Worm (Caenorhabditis elegans) whole organism, L1 larva: ENCODE data around the gene Y82E9BR.14.

Source experiments
- C16A3.4 ChIP-seq: fragments of 150-350 bp; optimal IDR thresholded peaks from 2 replicates; lab custom pipeline; 2014; ENCODE audit warnings: missing biosample characterization, missing genetic modification characterization
- C34B4.2 ChIP-seq: sonication (generic microtip); optimal IDR thresholded peaks from 2 replicates; lab custom pipeline; 2017; ENCODE audit warnings: mild to moderate bottlenecking, missing genetic modification characterization, missing compliant biosample characterization
- Y116A8C.19 ChIP-seq: sonication (generic microtip); optimal IDR thresholded peaks from 2 replicates; lab custom pipeline; 2016; ENCODE audit warnings: missing compliant biosample characterization, missing genetic modification characterization, borderline replicate concordance
- alr-1 ChIP-seq: fragments of 200-800 bp; sonication (Bioruptor generic); optimal IDR thresholded peaks from 2 replicates; lab custom pipeline; 2018; ENCODE audit warnings: borderline replicate concordance, mild to moderate bottlenecking, missing genetic modification characterization, missing compliant biosample characterization
- blmp-1 ChIP-seq: fragments of 150-350 bp; optimal IDR thresholded peaks from 2 replicates; lab custom pipeline; 2014; ENCODE audit warnings: missing biosample characterization, missing genetic modification characterization
- ceh-8 ChIP-seq: fragments of 200-800 bp; sonication (Bioruptor generic); optimal IDR thresholded peaks from 2 replicates; lab custom pipeline; 2018; ENCODE audit warnings: mild to moderate bottlenecking, missing genetic modification characterization, moderate library complexity, missing compliant biosample characterization
- ceh-82 ChIP-seq, 3 experiments: fragments of 150-350 bp in 1 of 3; sonication (generic microtip) in 2 of 3; optimal IDR thresholded peaks; 2 replicates each; lab custom pipeline; 2014 to 2017; ENCODE audit warnings: missing biosample characterization in 3 of 3, missing genetic modification characterization in 3 of 3
- ceh-88 ChIP-seq: fragments of 200-800 bp; sonication (Bioruptor generic); IDR thresholded peaks from 2 replicates; pipeline ENCODE4 v1.3.6; 2022; ENCODE audit warnings: missing genetic modification characterization, missing compliant biosample characterization
- ces-1 ChIP-seq: fragments of 150-350 bp; optimal IDR thresholded peaks from 2 replicates; lab custom pipeline; 2014; ENCODE audit warnings: missing biosample characterization, missing genetic modification reagents, missing genetic modification characterization
- egl-27 ChIP-seq, 2 experiments: fragments of 150-350 bp in 1 of 2; sonication (generic microtip); optimal IDR thresholded peaks; 3 replicates each; lab custom pipeline; 2017 to 2018; ENCODE audit warnings: missing biosample characterization in 2 of 2, missing genetic modification characterization in 2 of 2, missing genetic modification reagents in 2 of 2
- elt-3 ChIP-seq, 6 experiments: fragments of 150-350 bp in 1 of 6; sonication (generic microtip); optimal IDR thresholded peaks; 2 replicates each; lab custom pipeline; 2017 to 2018; ENCODE audit warnings: missing biosample characterization in 6 of 6, missing genetic modification characterization in 6 of 6, inconsistent platforms in 1 of 6
- fkh-4 ChIP-seq: sonication (generic microtip); optimal IDR thresholded peaks from 2 replicates; lab custom pipeline; 2016; ENCODE audit warnings: missing compliant biosample characterization, missing genetic modification characterization, borderline replicate concordance
- hlh-4 ChIP-seq: sonication (generic microtip); optimal IDR thresholded peaks from 2 replicates; lab custom pipeline; 2016; ENCODE audit warnings: mild to moderate bottlenecking, missing genetic modification characterization, missing compliant biosample characterization
- irx-1 ChIP-seq: sonication (generic microtip); optimal IDR thresholded peaks from 2 replicates; lab custom pipeline; 2016; ENCODE audit warnings: missing genetic modification characterization, missing compliant biosample characterization
- isw-1 ChIP-seq: fragments of 200-800 bp; sonication (Bioruptor generic); IDR thresholded peaks from 2 replicates; pipeline ENCODE4 v1.3.6; 2022; ENCODE audit warnings: missing genetic modification characterization, missing compliant biosample characterization
- lin-15B ChIP-seq: fragments of 150-350 bp; sonication (generic microtip); optimal IDR thresholded peaks from 3 replicates; lab custom pipeline; 2014; ENCODE audit warnings: missing biosample characterization, missing genetic modification characterization
- lin-35 ChIP-seq, 2 experiments: fragments of 150-350 bp; optimal IDR thresholded peaks; 2 replicates each; lab custom pipeline; 2014; ENCODE audit warnings: missing biosample characterization in 2 of 2, missing genetic modification characterization in 2 of 2, missing genetic modification reagents in 2 of 2
- lir-3 ChIP-seq: sonication (generic microtip); optimal IDR thresholded peaks from 2 replicates; lab custom pipeline; 2016; ENCODE audit warnings: mild to moderate bottlenecking, missing genetic modification characterization, moderate library complexity, missing compliant biosample characterization; ENCODE audit not compliant: poor library complexity
- mdl-1 ChIP-seq, 2 experiments: fragments of 150-350 bp; optimal IDR thresholded peaks; 2 replicates each; lab custom pipeline; 2014 to 2017; ENCODE audit warnings: missing biosample characterization in 2 of 2, missing genetic modification characterization in 2 of 2, inconsistent platforms in 1 of 2
- nhr-11 ChIP-seq: fragments of 150-350 bp; optimal IDR thresholded peaks from 2 replicates; lab custom pipeline; 2014; ENCODE audit warnings: missing biosample characterization, missing genetic modification characterization
- nhr-71 ChIP-seq: sonication (generic microtip); optimal IDR thresholded peaks from 2 replicates; lab custom pipeline; 2016; ENCODE audit warnings: mild to moderate bottlenecking, missing genetic modification characterization, moderate library complexity, missing compliant biosample characterization
- nhr-76 ChIP-seq: sonication (generic microtip); optimal IDR thresholded peaks from 2 replicates; lab custom pipeline; 2017; ENCODE audit warnings: missing biosample characterization, missing genetic modification characterization
- nhr-77 ChIP-seq: fragments of 150-350 bp; optimal IDR thresholded peaks from 2 replicates; lab custom pipeline; 2014; ENCODE audit warnings: missing biosample characterization, missing genetic modification characterization
- nhr-84 ChIP-seq: sonication (generic microtip); optimal IDR thresholded peaks from 2 replicates; lab custom pipeline; 2017; ENCODE audit warnings: missing biosample characterization, missing genetic modification characterization
- nhr-85 ChIP-seq: sonication (generic microtip); peaks from one replicate; lab custom pipeline; 2016; ENCODE audit warnings: missing genetic modification characterization, inconsistent platforms, missing compliant biosample characterization
- pag-3 ChIP-seq: sonication (generic microtip); optimal IDR thresholded peaks from 2 replicates; lab custom pipeline; 2017; ENCODE audit warnings: missing genetic modification characterization, mild to moderate bottlenecking, missing compliant biosample characterization, antibody characterized with exemption, borderline replicate concordance; ENCODE audit not compliant: insufficient read depth
- pqm-1 ChIP-seq: sonication (generic microtip); optimal IDR thresholded peaks from 3 replicates; lab custom pipeline; 2017; ENCODE audit warnings: missing biosample characterization, missing genetic modification characterization
- rnt-1 ChIP-seq: sonication (generic microtip); optimal IDR thresholded peaks from 2 replicates; lab custom pipeline; 2016; ENCODE audit warnings: mild to moderate bottlenecking, missing genetic modification characterization, moderate library complexity, missing compliant biosample characterization
- skn-1 ChIP-seq: fragments of 150-350 bp; optimal IDR thresholded peaks from 2 replicates; lab custom pipeline; 2014; ENCODE audit warnings: missing biosample characterization, missing genetic modification characterization
- sox-4 ChIP-seq: sonication (generic microtip); optimal IDR thresholded peaks from 2 replicates; lab custom pipeline; 2016; ENCODE audit warnings: missing genetic modification characterization, missing compliant biosample characterization
- sup-37 ChIP-seq: fragments of 200-800 bp; sonication (Bioruptor generic); optimal IDR thresholded peaks from 2 replicates; lab custom pipeline; 2018; ENCODE audit warnings: mild to moderate bottlenecking, missing genetic modification characterization, missing compliant biosample characterization
- unc-130 ChIP-seq: fragments of 150-350 bp; optimal IDR thresholded peaks from 2 replicates; lab custom pipeline; 2017; ENCODE audit warnings: missing biosample characterization, missing genetic modification characterization, inconsistent platforms
- unc-62 ChIP-seq: fragments of 150-350 bp; optimal IDR thresholded peaks from 2 replicates; lab custom pipeline; 2014; ENCODE audit warnings: missing biosample characterization, missing genetic modification reagents, missing genetic modification characterization
- unc-86 ChIP-seq: sonication (generic microtip); optimal IDR thresholded peaks from 2 replicates; lab custom pipeline; 2016; ENCODE audit warnings: missing genetic modification characterization, missing compliant biosample characterization
- vab-15 ChIP-seq: sonication (generic microtip); optimal IDR thresholded peaks from 2 replicates; lab custom pipeline; 2017; ENCODE audit warnings: missing genotype, mild to moderate bottlenecking, missing genetic modification characterization, missing compliant biosample characterization

Gene Y82E9BR.14

DNA sequence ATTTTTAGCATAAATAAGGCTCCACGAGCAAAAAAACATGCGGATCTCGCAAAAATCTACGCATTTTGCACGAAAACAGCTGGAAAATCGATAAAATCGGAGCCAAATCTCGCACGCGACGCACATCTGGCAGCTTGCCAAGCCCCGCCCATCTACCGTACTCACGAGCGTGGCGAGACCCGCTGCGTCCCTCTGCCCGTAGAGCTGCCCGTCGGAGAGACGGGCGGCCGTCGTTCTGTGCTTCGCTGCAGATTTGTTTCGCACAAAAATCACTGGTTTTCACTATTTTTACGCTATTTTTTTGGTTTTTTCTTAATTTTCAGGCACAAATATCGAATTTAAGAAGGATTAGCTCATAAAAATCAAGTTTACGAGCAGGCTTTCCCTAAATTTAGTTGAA lies 4.8 kb upstream of the Y82E9BR.14 start (continued):
- TF ChIP-seq pag-3 (tag; lab: Kevin White, UChicago) (no peak), sox-4 (tag; lab: Kevin White, UChicago) (peak; percentile 48), unc-62 (no peak), Y116A8C.19 (tag; lab: Kevin White, UChicago) (no peak), hlh-4 (tag; lab: Kevin White, UChicago) (no peak), mdl-1 (tag; optimal IDR thresholded peaks at IDR 0.05; lab: Kevin White, UChicago) (peak in 1 of 2 experiments; percentile 89), ces-1 (no peak), irx-1 (tag; lab: Kevin White, UChicago) (peak; percentile 69), lir-3 (tag; lab: Kevin White, UChicago) (no peak), ceh-82 (tag; optimal IDR thresholded peaks at IDR 0.05; lab: Kevin White, UChicago) (peak; percentile 85 to 97 (median 86)), unc-86 (peak; percentile 83), nhr-85 (tag; lab: Kevin White, UChicago) (peak; percentile 93), vab-15 (tag; lab: Kevin White, UChicago) (peak; percentile 33), C34B4.2 (tag; lab: Kevin White, UChicago) (peak; percentile 96), nhr-71 (tag; lab: Kevin White, UChicago) (peak; percentile 93), nhr-77 (tag; lab: Kevin White, UChicago) (peak; percentile 79), rnt-1 (tag; lab: Kevin White, UChicago) (no peak), elt-3 (tag; optimal IDR thresholded peaks at IDR 0.05; lab: Kevin White, UChicago) (peak in 3 of 6 experiments; percentile 61 to 70 (median 69)), nhr-84 (no peak), sup-37 (GFP tag; lab: Kevin White, UChicago) (peak; percentile 72), fkh-4 (peak; percentile 28), unc-130 (tag; lab: Kevin White, UChicago) (peak; percentile 70), egl-27 (tag; optimal IDR thresholded peaks at IDR 0.05; lab: Kevin White, UChicago) (no peak), nhr-76 (tag; lab: Kevin White, UChicago) (no peak), C16A3.4 (tag; lab: Kevin White, UChicago) (peak; percentile 87), nhr-11 (tag; lab: Kevin White, UChicago) (no peak), skn-1 (peak; percentile 87)

DNA sequence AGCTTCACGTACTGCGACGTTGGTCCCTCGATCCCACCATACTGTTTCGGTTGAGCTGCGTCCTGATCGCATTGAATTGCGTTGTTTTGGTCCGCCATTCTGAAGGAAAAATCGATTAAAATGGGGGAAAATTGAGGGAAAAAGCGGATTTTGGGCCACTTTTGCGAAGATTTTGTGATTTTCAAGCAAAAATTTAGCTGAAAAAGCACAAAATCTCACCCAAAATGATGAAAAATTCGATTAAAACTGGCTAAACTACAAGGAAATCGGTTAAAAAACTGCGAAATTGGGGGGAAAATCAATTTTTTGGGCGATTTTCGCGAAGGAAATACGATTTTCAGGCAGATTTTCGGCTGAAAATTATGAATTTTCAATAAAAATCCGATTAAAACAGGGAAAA lies 3.2 kb upstream of the Y82E9BR.14 start, which contains the start of gene elc-1:
Gene elc-1, minus strand, starts transcription at position 101 of the 400 bp plus-strand sequence.
- no peak for TF ChIP-seq ces-1
- no peak for TF ChIP-seq pqm-1 (tag; lab: Kevin White, UChicago)
- TF ChIP-seq nhr-71 (tag; lab: Kevin White, UChicago), result no peak
- no peak for TF ChIP-seq ceh-88 (GFP tag; lab: Robert Waterston, UW)

DNA sequence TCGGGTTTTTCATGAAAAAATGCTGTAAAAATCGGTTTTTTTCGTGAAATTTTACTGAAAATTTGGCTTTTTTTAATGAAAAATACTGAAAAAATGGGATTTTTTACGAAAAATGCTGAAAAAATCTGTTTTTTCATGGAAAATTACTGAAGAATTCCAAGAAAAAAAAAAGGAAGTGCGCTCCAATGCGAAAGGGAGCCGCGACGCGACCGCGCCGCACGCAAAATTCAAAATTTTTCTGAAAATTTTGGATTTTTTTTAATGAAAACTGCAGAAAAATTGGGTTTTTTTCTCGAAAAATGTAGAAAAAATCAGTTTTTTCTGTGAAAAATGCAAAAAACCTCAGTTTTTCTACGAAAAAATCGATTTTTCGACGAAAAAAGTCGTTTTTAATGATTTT lies 2.7 kb upstream of the Y82E9BR.14 start:
- TF ChIP-seq alr-1 (no peak), blmp-1 (no peak), irx-1 (tag; lab: Kevin White, UChicago) (no peak), nhr-85 (tag; lab: Kevin White, UChicago) (no peak), lin-15B (tag; lab: Kevin White, UChicago) (no peak), ceh-8 (no peak), isw-1 (GFP tag; lab: Robert Waterston, UW) (no peak), lin-35 (GFP tag; optimal IDR thresholded peaks at IDR 0.05; lab: Kevin White, UChicago) (no peak), pag-3 (tag; lab: Kevin White, UChicago) (no peak), ceh-82 (tag; optimal IDR thresholded peaks at IDR 0.05; lab: Kevin White, UChicago) (no peak), nhr-77 (tag; lab: Kevin White, UChicago) (no peak), unc-86 (no peak), C16A3.4 (tag; lab: Kevin White, UChicago) (no peak)
- TF ChIP-seq, all 84 proteins: peak for 0
